Fruit fly (Drosophila melanogaster) whole organism: ENCODE results near the gene CG42717.

Source experiments
- CG8478 ChIP-seq: fragments of >200 bp; optimal IDR thresholded peaks from 2 replicates; lab custom pipeline; 2018; ENCODE audit warnings: inconsistent platforms
- EcR ChIP-seq, 2 experiments: fragments of >200 bp; optimal IDR thresholded peaks; 2 replicates each; lab custom pipeline; 2017; ENCODE audit warnings: missing biosample characterization in 2 of 2, missing genetic modification characterization in 2 of 2, missing genetic modification reagents in 2 of 2
- pan ChIP-seq: fragments of >200 bp; optimal IDR thresholded peaks from 2 replicates; lab custom pipeline; 2017
- psq ChIP-seq: fragments of >200 bp; optimal IDR thresholded peaks from 2 replicates; lab custom pipeline; 2017
- usp ChIP-seq: fragments of >200 bp; optimal IDR thresholded peaks from 2 replicates; lab custom pipeline; 2017; ENCODE audit warnings: missing biosample characterization, missing genetic modification characterization, mixed read lengths

DNA sequence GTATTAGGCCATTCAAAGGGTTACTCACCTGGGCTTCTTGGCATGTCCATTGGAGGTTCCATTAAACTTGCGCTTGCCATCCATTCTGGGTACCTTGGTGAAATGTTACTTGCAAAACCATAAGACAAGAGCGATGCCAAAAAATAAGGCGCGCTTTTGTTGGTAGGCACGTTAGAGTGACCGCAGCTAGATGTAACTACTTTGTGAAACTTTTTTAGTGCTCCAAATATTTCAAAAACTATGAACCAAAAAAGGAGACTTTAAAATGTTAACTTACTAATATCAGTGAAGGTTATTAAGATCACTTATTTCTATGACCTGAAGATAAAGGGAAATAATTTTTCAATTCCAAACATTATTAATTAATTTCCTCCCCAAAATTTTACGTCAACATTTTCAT is 45.4 kb downstream of the CG42717 start, which contains the start of gene PolD1:
- TF ChIP-seq usp (no peak), EcR (GFP tag; optimal IDR thresholded peaks at IDR 0.05; lab: Kevin White, UChicago) (no peak), pan (no peak), CG8478 (lab: Kevin White, UChicago) (no peak), psq (lab: Kevin White, UChicago) (no peak)
